Fruit fly (Drosophila melanogaster) whole organism, wandering third instar larva: ENCODE measurements around the gene RpL40.

Experiments used
- Abd-B ChIP-seq: fragments of >200 bp; optimal IDR thresholded peaks from 2 replicates; lab custom pipeline; 2017; ENCODE audit warnings: missing biosample characterization, missing genetic modification characterization
- CG32264 ChIP-seq: fragments of 200-800 bp; sonication (Bioruptor generic); optimal IDR thresholded peaks from 2 replicates; lab custom pipeline; 2016; ENCODE audit warnings: missing biosample characterization, missing genetic modification characterization
- CG9705 ChIP-seq: fragments of 200-800 bp; sonication (Bioruptor generic); optimal IDR thresholded peaks from 2 replicates; lab custom pipeline; 2018; ENCODE audit warnings: missing biosample characterization, mild to moderate bottlenecking, missing genetic modification characterization
- CrebA ChIP-seq: fragments of 200-800 bp; sonication (Bioruptor generic); optimal IDR thresholded peaks from 2 replicates; lab custom pipeline; 2016; ENCODE audit warnings: missing biosample characterization, mild to moderate bottlenecking, missing genetic modification characterization, borderline replicate concordance
- Dfd ChIP-seq: fragments of >200 bp; optimal IDR thresholded peaks from 2 replicates; lab custom pipeline; 2017; ENCODE audit warnings: missing biosample characterization, missing genetic modification characterization
- Dif ChIP-seq: fragments of 200-275, 200-300 bp; sonication (Bioruptor generic); optimal IDR thresholded peaks from 2 replicates; lab custom pipeline; 2018; ENCODE audit warnings: missing biosample characterization, missing genetic modification characterization; ENCODE audit not compliant: partially characterized antibody
- GATAd ChIP-seq: sonication (Bioruptor generic); optimal IDR thresholded peaks from 2 replicates; lab custom pipeline; 2016; ENCODE audit warnings: missing biosample characterization, missing genetic modification characterization
- HLH106 ChIP-seq: fragments of 200-800 bp; optimal IDR thresholded peaks from 3 replicates; lab custom pipeline; 2019; ENCODE audit warnings: missing biosample characterization, mild to moderate bottlenecking, missing genetic modification characterization, moderate library complexity
- Hnf4 ChIP-seq: fragments of 200-800 bp; sonication (Bioruptor generic); optimal IDR thresholded peaks from 2 replicates; lab custom pipeline; 2016; ENCODE audit warnings: missing biosample characterization, mild to moderate bottlenecking, missing genetic modification characterization
- Hr78 ChIP-seq: fragments of >200 bp; optimal IDR thresholded peaks from 2 replicates; lab custom pipeline; 2017; ENCODE audit warnings: missing biosample characterization, missing genetic modification characterization
- Hr83 ChIP-seq: fragments of 200-300 bp; sonication (Bioruptor generic); optimal IDR thresholded peaks from 2 replicates; lab custom pipeline; 2016; ENCODE audit warnings: missing biosample characterization, mild to moderate bottlenecking, missing genetic modification characterization, moderate library complexity; ENCODE audit not compliant: poor library complexity, severe bottlenecking
- Jra ChIP-seq: sonication (Bioruptor generic); optimal IDR thresholded peaks from 2 replicates; lab custom pipeline; 2016; ENCODE audit warnings: missing biosample characterization, missing genetic modification characterization
- Mio ChIP-seq: sonication (Bioruptor generic); optimal IDR thresholded peaks from 2 replicates; lab custom pipeline; 2016; ENCODE audit warnings: missing biosample characterization, missing genetic modification characterization
- Myc ChIP-seq: fragments of >200 bp; optimal IDR thresholded peaks from 2 replicates; lab custom pipeline; 2017
- N ChIP-seq: fragments of >200 bp; optimal IDR thresholded peaks from 2 replicates; lab custom pipeline; 2018; ENCODE audit warnings: missing biosample characterization, missing external identifiers, missing genetic modification characterization
- OdsH ChIP-seq: fragments of 200-800 bp; sonication (Bioruptor generic); optimal IDR thresholded peaks from 2 replicates; lab custom pipeline; 2016; ENCODE audit warnings: missing biosample characterization, mild to moderate bottlenecking, missing genetic modification characterization
- Rel ChIP-seq, 2 experiments: fragments of 200-800 bp; sonication (Bioruptor generic) in 1 of 2; optimal IDR thresholded peaks; 2 replicates in 1 of 2; 3 replicates in 1 of 2; lab custom pipeline; 2016 to 2019; ENCODE audit warnings: mild to moderate bottlenecking in 2 of 2, missing biosample characterization in 2 of 2, missing genetic modification characterization in 2 of 2, moderate library complexity in 1 of 2
- Sp1 ChIP-seq: fragments of 200-800 bp; sonication (Bioruptor generic); optimal IDR thresholded peaks from 3 replicates; lab custom pipeline; 2019; ENCODE audit warnings: missing biosample characterization, mild to moderate bottlenecking, missing genetic modification characterization, moderate library complexity
- Vsx2 ChIP-seq: fragments of 200-300, 225-300 bp; sonication (Bioruptor generic); optimal IDR thresholded peaks from 2 replicates; lab custom pipeline; 2018; ENCODE audit warnings: missing biosample characterization, missing genetic modification characterization; ENCODE audit not compliant: partially characterized antibody
- br ChIP-seq: fragments of 200-800 bp; sonication (Bioruptor generic); optimal IDR thresholded peaks from 2 replicates; lab custom pipeline; 2016; ENCODE audit warnings: missing biosample characterization, missing genetic modification characterization
- brk ChIP-seq: fragments of 200-800 bp; sonication (Bioruptor generic); optimal IDR thresholded peaks from 2 replicates; lab custom pipeline; 2016; ENCODE audit warnings: missing biosample characterization, mild to moderate bottlenecking, missing genetic modification characterization
- dl ChIP-seq, 2 experiments: fragments of 175-275, 200-275 bp in 1 of 2; fragments of 200-275 bp in 1 of 2; sonication (Bioruptor generic); optimal IDR thresholded peaks; lab custom pipeline; 2018; ENCODE audit warnings: mild to moderate bottlenecking in 2 of 2, missing biosample characterization in 2 of 2, missing genetic modification characterization in 2 of 2, moderate library complexity in 2 of 2; ENCODE audit not compliant: partially characterized antibody in 2 of 2, insufficient read depth in 1 of 2
- dmrt93B ChIP-seq: fragments of 200-800 bp; sonication (Bioruptor generic); optimal IDR thresholded peaks from 2 replicates; lab custom pipeline; 2018; ENCODE audit warnings: missing biosample characterization, mild to moderate bottlenecking, missing genetic modification characterization
- dsf ChIP-seq: sonication (Bioruptor generic); optimal IDR thresholded peaks from 2 replicates; lab custom pipeline; 2016; ENCODE audit warnings: missing biosample characterization, missing genetic modification characterization, borderline replicate concordance
- ey ChIP-seq: fragments of 200-800 bp; sonication (Bioruptor generic); optimal IDR thresholded peaks from 2 replicates; lab custom pipeline; 2016; ENCODE audit warnings: missing biosample characterization, missing genetic modification characterization
- foxo ChIP-seq, 2 experiments: fragments of 200-800 bp; sonication (Bioruptor generic); optimal IDR thresholded peaks; 2 replicates in 1 of 2; 3 replicates in 1 of 2; lab custom pipeline; 2016 to 2017; ENCODE audit warnings: missing biosample characterization in 2 of 2, missing genetic modification characterization in 2 of 2
- fru ChIP-seq: fragments of 200-800 bp; sonication (Bioruptor generic); optimal IDR thresholded peaks from 3 replicates; lab custom pipeline; 2016; ENCODE audit warnings: missing biosample characterization, mild to moderate bottlenecking, missing genetic modification characterization
- h ChIP-seq: fragments of 200-800 bp; sonication (Bioruptor generic); optimal IDR thresholded peaks from 3 replicates; lab custom pipeline; 2016; ENCODE audit warnings: missing biosample characterization, mild to moderate bottlenecking, missing genetic modification characterization
- jim ChIP-seq: fragments of 175-275, 200-325 bp; sonication (Bioruptor generic); optimal IDR thresholded peaks from 2 replicates; lab custom pipeline; 2016; ENCODE audit warnings: missing biosample characterization, mild to moderate bottlenecking, missing genetic modification characterization
- lola ChIP-seq: fragments of >200 bp; optimal IDR thresholded peaks from 2 replicates; lab custom pipeline; 2017; ENCODE audit warnings: missing biosample characterization, missing genetic modification characterization
- pan ChIP-seq: fragments of >200 bp; optimal IDR thresholded peaks from 2 replicates; lab custom pipeline; 2017
- psq ChIP-seq: fragments of 200-800 bp; sonication (Bioruptor generic); optimal IDR thresholded peaks from 3 replicates; lab custom pipeline; 2017; ENCODE audit warnings: missing biosample characterization, mild to moderate bottlenecking, missing genetic modification characterization, moderate library complexity
- rgr ChIP-seq: fragments of 200-800 bp; sonication (Bioruptor generic); optimal IDR thresholded peaks from 3 replicates; lab custom pipeline; 2016; ENCODE audit warnings: missing biosample characterization, mild to moderate bottlenecking, missing genetic modification characterization
- sage ChIP-seq: fragments of 200-800 bp; sonication (Bioruptor generic); optimal IDR thresholded peaks from 2 replicates; lab custom pipeline; 2016; ENCODE audit warnings: missing biosample characterization, mild to moderate bottlenecking, missing genetic modification characterization
- sv ChIP-seq: fragments of 200-800 bp; sonication (Bioruptor generic); optimal IDR thresholded peaks from 3 replicates; lab custom pipeline; 2016; ENCODE audit warnings: missing biosample characterization, missing genetic modification characterization
- tai ChIP-seq: sonication (Bioruptor generic); optimal IDR thresholded peaks from 2 replicates; lab custom pipeline; 2016; ENCODE audit warnings: missing biosample characterization, missing genetic modification characterization
- usp ChIP-seq: fragments of >200 bp; optimal IDR thresholded peaks from 2 replicates; lab custom pipeline; 2017; ENCODE audit warnings: missing biosample characterization, missing genetic modification characterization
- woc ChIP-seq: sonication (Bioruptor generic); optimal IDR thresholded peaks from 2 replicates; lab custom pipeline; 2016; ENCODE audit warnings: missing biosample characterization, mild to moderate bottlenecking, missing genetic modification characterization

RpL40 gene

dm6 chr2L:4222921-4223279, 4.6 kb upstream of the RpL40 start:
- TF ChIP-seq sv (no peak), Abd-B (GFP tag; lab: Kevin White, UChicago) (no peak), rgr (GFP tag; lab: Kevin White, UChicago) (peak; percentile 89), Mio (GFP tag; lab: Kevin White, UChicago) (no peak), Hr78 (GFP tag; lab: Kevin White, UChicago) (no peak), Myc (lab: Kevin White, UChicago) (no peak), dsf (no peak), Hnf4 (GFP tag; lab: Kevin White, UChicago) (peak; percentile 63), h (GFP tag; lab: Kevin White, UChicago) (peak; percentile 88), br (GFP tag; lab: Kevin White, UChicago) (peak; percentile 64), Hr83 (no peak), usp (GFP tag; lab: Kevin White, UChicago) (no peak), Vsx2 (GFP tag; lab: Kevin White, UChicago) (no peak), psq (GFP tag; lab: Kevin White, UChicago) (peak; percentile 86), N (GFP tag; lab: Kevin White, UChicago) (no peak), OdsH (peak; percentile 87), CG32264 (peak; percentile 46), lola (no peak), foxo (GFP tag; optimal IDR thresholded peaks at IDR 0.05; lab: Kevin White, UChicago) (peak in 1 of 2 experiments; percentile 91), woc (GFP tag; lab: Kevin White, UChicago) (peak; percentile 39), CG9705 (peak; percentile 69), Dfd (GFP tag; lab: Kevin White, UChicago) (no peak), dl (GFP tag; optimal IDR thresholded peaks at IDR 0.05; lab: Kevin White, UChicago; ENCODE audit: insufficient read depth in 1 of 2, partially characterized antibody in 2 of 2) (no peak), Jra (GFP tag; lab: Kevin White, UChicago) (peak; percentile 13), Sp1 (GFP tag; lab: Kevin White, UChicago) (peak; percentile 89), ey (GFP tag; lab: Kevin White, UChicago) (peak; percentile 75), fru (peak; percentile 80), Dif (no peak), GATAd (GFP tag; lab: Kevin White, UChicago) (no peak), CrebA (no peak), brk (GFP tag; lab: Kevin White, UChicago) (no peak), Rel (GFP tag; optimal IDR thresholded peaks at IDR 0.05; lab: Kevin White, UChicago) (peak; percentile 85), Rel (tag; optimal IDR thresholded peaks at IDR 0.05; lab: Kevin White, UChicago) (peak; percentile 22), jim (GFP tag; lab: Kevin White, UChicago) (no peak), dmrt93B (GFP tag; lab: Kevin White, UChicago) (peak; percentile 69), HLH106 (tag; lab: Kevin White, UChicago) (peak; percentile 89), sage (GFP tag; lab: Kevin White, UChicago) (peak; percentile 75), pan (lab: Kevin White, UChicago) (no peak), tai (no peak)

dm6 chr2L:4224158-4224799, 3.2 kb upstream of the RpL40 start:
- peak; percentile 34 for TF ChIP-seq OdsH
- no peak for TF ChIP-seq jim (GFP tag; lab: Kevin White, UChicago)
- peak; percentile 43 for TF ChIP-seq ey (GFP tag; lab: Kevin White, UChicago)
- peak; percentile 47 for TF ChIP-seq woc (GFP tag; lab: Kevin White, UChicago)
- no peak for TF ChIP-seq psq (GFP tag; lab: Kevin White, UChicago)
- TF ChIP-seq br (GFP tag; lab: Kevin White, UChicago) = peak; percentile 32
- peak; percentile 60 for TF ChIP-seq fru
- no peak for TF ChIP-seq dsf
- TF ChIP-seq Sp1 (GFP tag; lab: Kevin White, UChicago) = peak; percentile 26
- TF ChIP-seq HLH106 (tag; lab: Kevin White, UChicago) = peak; percentile 31
- TF ChIP-seq sage (GFP tag; lab: Kevin White, UChicago) = peak; percentile 24
- TF ChIP-seq rgr (GFP tag; lab: Kevin White, UChicago) = peak; percentile 46
- peak; percentile 49 for TF ChIP-seq Jra (GFP tag; lab: Kevin White, UChicago)
- TF ChIP-seq Rel (GFP tag; optimal IDR thresholded peaks at IDR 0.05; lab: Kevin White, UChicago) = no peak
- TF ChIP-seq Rel (tag; optimal IDR thresholded peaks at IDR 0.05; lab: Kevin White, UChicago) = no peak
- peak; percentile 29 for TF ChIP-seq Myc (lab: Kevin White, UChicago)
- TF ChIP-seq Mio (GFP tag; lab: Kevin White, UChicago) = no peak
- peak; percentile 32 for TF ChIP-seq Hr83
- TF ChIP-seq foxo (GFP tag; optimal IDR thresholded peaks at IDR 0.05; lab: Kevin White, UChicago) = peak in 1 of 2 experiments; percentile 39
- TF ChIP-seq h (GFP tag; lab: Kevin White, UChicago) = peak; percentile 30
- TF ChIP-seq sv = peak; percentile 25
- peak; percentile 84 for TF ChIP-seq Hnf4 (GFP tag; lab: Kevin White, UChicago)
- TF ChIP-seq, all 38 proteins: peak for 16
